Worm (Caenorhabditis elegans) whole organism, L1 larva: ENCODE measurements around the gene C17B7.15.
"Not testable (repeated sequence)": the region's sequence is repeated elsewhere in the genome, so short reads cannot be mapped to it uniquely, and the experiment has no call there.

Source experiments
- ceh-8 ChIP-seq: fragments of 200-800 bp; sonication (Bioruptor generic); optimal IDR thresholded peaks from 2 replicates; lab custom pipeline; 2018; ENCODE audit warnings: mild to moderate bottlenecking, missing genetic modification characterization, moderate library complexity, missing compliant biosample characterization
- lsy-2 ChIP-seq, 2 experiments: fragments of 150-350 bp; optimal IDR thresholded peaks; 2 replicates each; lab custom pipeline; 2014; ENCODE audit warnings: missing biosample characterization in 2 of 2, missing genetic modification characterization in 2 of 2
- unc-98 ChIP-seq: fragments of 200-800 bp; sonication (Bioruptor generic); IDR thresholded peaks from 2 replicates; pipeline ENCODE4 v1.3.6; 2022; ENCODE audit warnings: missing genetic modification characterization, missing compliant biosample characterization

C17B7.15 gene

ce11 chrV:3399952-3400351 is 50.0 kb downstream of the C17B7.15 start, which contains the start of gene T20D4.10:
Gene T20D4.10, plus strand, starts transcription at chrV:3400252.
- TF ChIP-seq unc-98; ceh-8 (GFP tag; lab: Kevin White, UChicago); lsy-2 (tag; optimal IDR thresholded peaks at IDR 0.05; lab: Kevin White, UChicago): not testable (repeated sequence)
